Fruit fly (Drosophila melanogaster): ENCODE results near the gene CG14957.

- TF ChIP-seq CG17912 (GFP tag; optimal IDR thresholded peaks at IDR 0.05): no peak
- TF ChIP-seq CG4730 (GFP tag; IDR thresholded peaks at IDR 0.05): no peak
- TF ChIP-seq lola (GFP tag; optimal IDR thresholded peaks at IDR 0.05): no peak
- no peak for TF ChIP-seq zf30C (GFP tag; optimal IDR thresholded peaks at IDR 0.05)
- TF ChIP-seq CG1832 (GFP tag; optimal IDR thresholded peaks at IDR 0.05): no peak
Observed at dm6 chr3L:3166200-3166695, 21.1 kb upstream of the CG14957 start, which contains the start of gene Asciz.

All from whole organism, embryonic.